Worm (Caenorhabditis elegans) whole organism, late embryonic: ENCODE results near the gene AH6.3.

Source experiments
- C08G9.2 ChIP-seq: sonication (generic microtip); optimal IDR thresholded peaks from 2 replicates; lab custom pipeline; 2016; ENCODE audit warnings: mild to moderate bottlenecking, missing genetic modification characterization, moderate library complexity, missing compliant biosample characterization
- F13H6.1 ChIP-seq: sonication (generic microtip); optimal IDR thresholded peaks from 2 replicates; lab custom pipeline; 2016; ENCODE audit warnings: missing genetic modification characterization, missing compliant biosample characterization
- K02D7.2 ChIP-seq: sonication (generic microtip); optimal IDR thresholded peaks from 2 replicates; lab custom pipeline; 2017; ENCODE audit warnings: mild to moderate bottlenecking, missing genetic modification characterization, missing compliant biosample characterization
- K09A11.1 ChIP-seq: sonication (generic microtip); optimal IDR thresholded peaks from 2 replicates; lab custom pipeline; 2017; ENCODE audit warnings: antibody characterized with exemption, mild to moderate bottlenecking, missing genetic modification characterization, missing compliant biosample characterization; ENCODE audit not compliant: insufficient read depth
- T23F11.4 ChIP-seq: fragments of 200-800 bp; sonication (Bioruptor generic); optimal IDR thresholded peaks from 2 replicates; lab custom pipeline; 2018; ENCODE audit warnings: mild to moderate bottlenecking, missing genetic modification characterization, missing compliant biosample characterization
- Y22D7AL.16 ChIP-seq: sonication (generic microtip); optimal IDR thresholded peaks from 2 replicates; lab custom pipeline; 2016; ENCODE audit warnings: missing genetic modification characterization, missing compliant biosample characterization
- ahr-1 ChIP-seq: sonication (generic microtip); optimal IDR thresholded peaks from 2 replicates; lab custom pipeline; 2016; ENCODE audit warnings: missing genetic modification characterization, missing compliant biosample characterization
- ceh-14 ChIP-seq: sonication (generic microtip); optimal IDR thresholded peaks from 2 replicates; lab custom pipeline; 2016; ENCODE audit warnings: missing genotype, missing genetic modification characterization, missing compliant biosample characterization
- ceh-18 ChIP-seq: sonication (generic microtip); optimal IDR thresholded peaks from 2 replicates; lab custom pipeline; 2016; ENCODE audit warnings: missing genetic modification characterization, missing compliant biosample characterization
- ceh-19 ChIP-seq: fragments of 200-800 bp; sonication (Bioruptor generic); optimal IDR thresholded peaks from 2 replicates; lab custom pipeline; 2018; ENCODE audit warnings: mild to moderate bottlenecking, missing genetic modification characterization, missing compliant biosample characterization
- ceh-2 ChIP-seq: sonication (generic microtip); optimal IDR thresholded peaks from 2 replicates; lab custom pipeline; 2016; ENCODE audit warnings: missing genotype, missing genetic modification characterization, missing compliant biosample characterization
- ceh-22 ChIP-seq: sonication (generic microtip); optimal IDR thresholded peaks from 2 replicates; lab custom pipeline; 2017; ENCODE audit warnings: missing biosample characterization, missing genetic modification characterization
- ceh-24 ChIP-seq: sonication (generic microtip); optimal IDR thresholded peaks from 2 replicates; lab custom pipeline; 2016; ENCODE audit warnings: mild to moderate bottlenecking, missing genetic modification characterization, missing compliant biosample characterization
- ceh-31 ChIP-seq: sonication (generic microtip); optimal IDR thresholded peaks from 2 replicates; lab custom pipeline; 2016; ENCODE audit warnings: missing genetic modification characterization, missing compliant biosample characterization
- ceh-34 ChIP-seq: sonication (generic microtip); optimal IDR thresholded peaks from 2 replicates; lab custom pipeline; 2016; ENCODE audit warnings: mild to moderate bottlenecking, missing genetic modification characterization, missing compliant biosample characterization
- ceh-45 ChIP-seq: fragments of 200-800 bp; sonication (Bioruptor generic); IDR thresholded peaks from 2 replicates; pipeline ENCODE4 v1.3.6; 2022; ENCODE audit warnings: missing genetic modification reagents, missing genetic modification characterization, missing compliant biosample characterization
- ceh-6 ChIP-seq: fragments of 200-800 bp; sonication (Bioruptor generic); optimal IDR thresholded peaks from 2 replicates; lab custom pipeline; 2018; ENCODE audit warnings: mild to moderate bottlenecking, missing genetic modification characterization, missing compliant biosample characterization
- che-1 ChIP-seq: sonication (generic microtip); optimal IDR thresholded peaks from 2 replicates; lab custom pipeline; 2016; ENCODE audit warnings: mild to moderate bottlenecking, missing genetic modification characterization, missing compliant biosample characterization
- dmd-4 ChIP-seq: sonication (generic microtip); optimal IDR thresholded peaks from 2 replicates; lab custom pipeline; 2016; ENCODE audit warnings: borderline replicate concordance, missing genetic modification characterization, missing compliant biosample characterization
- elt-4 ChIP-seq: sonication (generic microtip); optimal IDR thresholded peaks from 2 replicates; lab custom pipeline; 2016; ENCODE audit warnings: missing genetic modification characterization, missing compliant biosample characterization
- ets-4 ChIP-seq: sonication (generic microtip); optimal IDR thresholded peaks from 2 replicates; lab custom pipeline; 2016; ENCODE audit warnings: missing genetic modification characterization, missing compliant biosample characterization
- eyg-1 ChIP-seq: sonication (generic microtip); optimal IDR thresholded peaks from 2 replicates; lab custom pipeline; 2016; ENCODE audit warnings: missing genotype, missing genetic modification characterization, missing compliant biosample characterization
- fax-1 ChIP-seq: sonication (generic microtip); optimal IDR thresholded peaks from 2 replicates; lab custom pipeline; 2016; ENCODE audit warnings: missing genotype, missing genetic modification characterization, missing compliant biosample characterization
- fkh-10 ChIP-seq: fragments of 150-350 bp; optimal IDR thresholded peaks from 2 replicates; lab custom pipeline; 2014; ENCODE audit warnings: missing biosample characterization, missing genetic modification reagents, missing genetic modification characterization
- fkh-6 ChIP-seq: sonication (generic microtip); optimal IDR thresholded peaks from 2 replicates; lab custom pipeline; 2016; ENCODE audit warnings: missing genetic modification characterization, missing compliant biosample characterization
- gmeb-2 ChIP-seq: sonication (generic microtip); optimal IDR thresholded peaks from 2 replicates; lab custom pipeline; 2016; ENCODE audit warnings: missing genetic modification characterization, inconsistent platforms, missing compliant biosample characterization
- hlh-15 ChIP-seq: sonication (generic microtip); optimal IDR thresholded peaks from 2 replicates; lab custom pipeline; 2016; ENCODE audit warnings: missing genetic modification characterization, missing compliant biosample characterization
- hlh-30 ChIP-seq: sonication (generic microtip); optimal IDR thresholded peaks from 2 replicates; lab custom pipeline; 2017; ENCODE audit warnings: antibody characterized with exemption, missing genetic modification characterization, missing compliant biosample characterization; ENCODE audit not compliant: insufficient read depth
- hlh-6 ChIP-seq: sonication (generic microtip); optimal IDR thresholded peaks from 2 replicates; lab custom pipeline; 2016; ENCODE audit warnings: missing genotype, missing genetic modification characterization, missing compliant biosample characterization
- hlh-8 ChIP-seq: sonication (generic microtip); optimal IDR thresholded peaks from 2 replicates; lab custom pipeline; 2016; ENCODE audit warnings: missing genotype, missing genetic modification characterization, missing compliant biosample characterization
- lim-6 ChIP-seq: sonication (generic microtip); optimal IDR thresholded peaks from 2 replicates; lab custom pipeline; 2016; ENCODE audit warnings: missing genetic modification characterization, missing compliant biosample characterization
- nfya-1 ChIP-seq: sonication (generic microtip); optimal IDR thresholded peaks from 2 replicates; lab custom pipeline; 2017; ENCODE audit warnings: missing genetic modification characterization, mild to moderate bottlenecking, missing compliant biosample characterization, antibody characterized with exemption, moderate library complexity
- npax-4 ChIP-seq: sonication (generic microtip); optimal IDR thresholded peaks from 2 replicates; lab custom pipeline; 2016; ENCODE audit warnings: missing genetic modification characterization, missing compliant biosample characterization
- odd-2 ChIP-seq: sonication (generic microtip); optimal IDR thresholded peaks from 2 replicates; lab custom pipeline; 2017; ENCODE audit warnings: antibody characterized with exemption, mild to moderate bottlenecking, missing genetic modification characterization, missing compliant biosample characterization
- pha-2 ChIP-seq: sonication (generic microtip); optimal IDR thresholded peaks from 2 replicates; lab custom pipeline; 2017; ENCODE audit warnings: mild to moderate bottlenecking, missing genetic modification characterization, missing compliant biosample characterization
- pha-4 ChIP-seq: fragments of 150-350 bp; optimal IDR thresholded peaks from 2 replicates; lab custom pipeline; 2018; ENCODE audit warnings: missing biosample characterization, missing genetic modification reagents, missing genetic modification characterization
- pros-1 ChIP-seq: fragments of 150-350 bp; optimal IDR thresholded peaks from 2 replicates; lab custom pipeline; 2014; ENCODE audit warnings: missing biosample characterization, missing genetic modification reagents, missing genetic modification characterization
- rnt-1 ChIP-seq: sonication (generic microtip); optimal IDR thresholded peaks from 2 replicates; lab custom pipeline; 2016; ENCODE audit warnings: missing genetic modification characterization, missing compliant biosample characterization
- sdc-2 ChIP-seq: sonication (generic microtip); optimal IDR thresholded peaks from 2 replicates; lab custom pipeline; 2016; ENCODE audit warnings: missing genotype, missing genetic modification characterization, missing compliant biosample characterization
- sox-2 ChIP-seq: fragments of 200-800 bp; sonication (Bioruptor generic); IDR thresholded peaks from 2 replicates; pipeline ENCODE4 v1.3.6; 2022; ENCODE audit warnings: missing genetic modification reagents, missing genetic modification characterization, missing compliant biosample characterization
- sox-4 ChIP-seq: sonication (generic microtip); optimal IDR thresholded peaks from 2 replicates; lab custom pipeline; 2017; ENCODE audit warnings: mild to moderate bottlenecking, missing genetic modification characterization, inconsistent platforms, missing compliant biosample characterization
- syd-9 ChIP-seq: sonication (generic microtip); optimal IDR thresholded peaks from 2 replicates; lab custom pipeline; 2016; ENCODE audit warnings: mild to moderate bottlenecking, missing genetic modification characterization, moderate library complexity, missing compliant biosample characterization
- tbx-2 ChIP-seq: sonication (generic microtip); optimal IDR thresholded peaks from 2 replicates; lab custom pipeline; 2016; ENCODE audit warnings: missing genetic modification characterization, missing compliant biosample characterization
- unc-42 ChIP-seq: sonication (generic microtip); optimal IDR thresholded peaks from 2 replicates; lab custom pipeline; 2016; ENCODE audit warnings: missing genotype, missing genetic modification characterization, missing compliant biosample characterization
- unc-55 ChIP-seq: sonication (generic microtip); optimal IDR thresholded peaks from 2 replicates; lab custom pipeline; 2017; ENCODE audit warnings: missing biosample characterization, missing genetic modification reagents, missing genetic modification characterization
- zip-5 ChIP-seq: sonication (generic microtip); optimal IDR thresholded peaks from 2 replicates; lab custom pipeline; 2016; ENCODE audit warnings: missing genetic modification characterization, missing compliant biosample characterization
- ztf-16 ChIP-seq: sonication (generic microtip); optimal IDR thresholded peaks from 2 replicates; lab custom pipeline; 2017; ENCODE audit warnings: missing genetic modification characterization, missing compliant biosample characterization

AH6.3 gene

ce11 chrII:9559929-9560328 lies 41.1 kb downstream of the AH6.3 start, which contains the start of gene F35H8.4:
F35H8.4 (minus strand) TSS chrII:9560029.
- TF ChIP-seq hlh-30 (no peak), ahr-1 (no peak), odd-2 (tag; lab: Kevin White, UChicago) (no peak), ets-4 (tag; lab: Kevin White, UChicago) (no peak)

ce11 chrII:9560895-9561294 lies 42.0 kb downstream of the AH6.3 start:
- TF ChIP-seq ceh-2 (no peak), K09A11.1 (tag; lab: Kevin White, UChicago) (no peak), hlh-8 (tag; lab: Kevin White, UChicago) (no peak), ceh-19 (no peak), tbx-2 (tag; lab: Kevin White, UChicago) (no peak), ceh-24 (no peak), ztf-16 (tag; lab: Kevin White, UChicago) (no peak), eyg-1 (no peak), ceh-18 (tag; lab: Kevin White, UChicago) (no peak), hlh-30 (no peak), unc-42 (tag; lab: Kevin White, UChicago) (no peak), rnt-1 (no peak), T23F11.4 (no peak), sdc-2 (tag; lab: Kevin White, UChicago) (no peak), hlh-6 (no peak), gmeb-2 (tag; lab: Kevin White, UChicago) (no peak), fkh-10 (GFP tag; lab: Kevin White, UChicago) (no peak)

ce11 chrII:9566045-9566444 lies 47.2 kb downstream of the AH6.3 start:
- TF ChIP-seq sox-2 (GFP tag; lab: Robert Waterston, UW) (peak; percentile 76), pha-4 (tag; lab: Kevin White, UChicago) (no peak), K02D7.2 (tag; lab: Kevin White, UChicago) (peak; percentile 72), ceh-14 (tag; lab: Kevin White, UChicago) (peak; percentile 16), dmd-4 (tag; lab: Kevin White, UChicago) (peak; percentile 42), ceh-34 (tag; lab: Kevin White, UChicago) (peak; percentile 80), F13H6.1 (tag; lab: Kevin White, UChicago) (peak; percentile 68), elt-4 (tag; lab: Kevin White, UChicago) (no peak), ceh-22 (no peak), unc-42 (tag; lab: Kevin White, UChicago) (peak; percentile 38), ceh-31 (tag; lab: Kevin White, UChicago) (peak; percentile 40), Y22D7AL.16 (tag; lab: Kevin White, UChicago) (peak; percentile 81), hlh-30 (peak; percentile 39), ceh-45 (GFP tag; lab: Robert Waterston, UW) (peak; percentile 83), unc-55 (no peak), ceh-6 (GFP tag; lab: Kevin White, UChicago) (peak; percentile 88), ceh-2 (peak; percentile 60), che-1 (tag; lab: Kevin White, UChicago) (peak; percentile 89), sox-4 (tag; lab: Kevin White, UChicago) (peak; percentile 89), pha-2 (tag; lab: Kevin White, UChicago) (peak; percentile 75), fkh-6 (tag; lab: Kevin White, UChicago) (peak; percentile 88), fkh-10 (GFP tag; lab: Kevin White, UChicago) (no peak), fax-1 (tag; lab: Kevin White, UChicago) (peak; percentile 67), eyg-1 (peak; percentile 82), nfya-1 (tag; lab: Kevin White, UChicago) (peak; percentile 53), K09A11.1 (tag; lab: Kevin White, UChicago) (peak; percentile 83), hlh-15 (tag; lab: Kevin White, UChicago) (peak; percentile 77), tbx-2 (tag; lab: Kevin White, UChicago) (peak; percentile 67), hlh-8 (tag; lab: Kevin White, UChicago) (peak; percentile 49), zip-5 (tag; lab: Kevin White, UChicago) (peak; percentile 65), C08G9.2 (tag; lab: Kevin White, UChicago) (peak; percentile 72), rnt-1 (peak; percentile 63), pros-1 (tag; lab: Kevin White, UChicago) (no peak), ceh-24 (peak; percentile 58), lim-6 (tag; lab: Kevin White, UChicago) (peak; percentile 16), npax-4 (peak; percentile 79), sdc-2 (tag; lab: Kevin White, UChicago) (peak; percentile 80), ahr-1 (peak; percentile 67), ztf-16 (tag; lab: Kevin White, UChicago) (peak; percentile 68), syd-9 (tag; lab: Kevin White, UChicago) (peak; percentile 86), odd-2 (tag; lab: Kevin White, UChicago) (no peak)
